Fruit fly (Drosophila melanogaster): ENCODE results near the gene RnpS1.

RnpS1 gene

DNA sequence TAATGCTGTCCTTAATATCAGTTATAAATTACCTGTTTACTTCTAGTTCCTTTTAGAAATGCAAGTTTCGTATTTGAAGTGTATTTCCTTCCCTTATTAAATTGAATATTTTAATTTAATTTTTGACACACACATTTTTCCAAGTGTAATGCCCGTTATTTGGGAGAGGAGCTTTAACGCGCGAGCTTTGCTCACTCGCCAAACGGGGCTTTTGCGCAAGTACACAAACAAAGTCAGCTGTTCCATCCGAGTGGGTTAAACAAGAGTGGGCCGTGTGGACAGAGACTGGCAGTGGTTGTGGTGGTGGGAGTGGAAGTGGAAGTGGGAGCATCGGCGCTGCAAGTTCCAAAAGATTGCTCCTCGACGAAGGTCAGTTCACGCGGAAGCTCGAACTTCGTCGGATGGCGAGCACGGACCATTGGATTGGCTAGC lies 29.3 kb downstream of the RnpS1 start, which contains the start of gene CG8301 (continued):
- TF ChIP-seq btn (GFP tag; optimal IDR thresholded peaks at IDR 0.05) (no peak), CG32532 (GFP tag; IDR thresholded peaks at IDR 0.05) (peak; percentile 60; the same call in 1 of the 2 replicates), Optix (GFP tag; IDR thresholded peaks at IDR 0.05) (no peak), ac (GFP tag; optimal IDR thresholded peaks at IDR 0.05) (no peak), Side (GFP tag; optimal IDR thresholded peaks at IDR 0.05) (no peak), CG8089 (GFP tag; optimal IDR thresholded peaks at IDR 0.05) (no peak), CG1603 (tag; optimal IDR thresholded peaks at IDR 0.05) (no peak), Med (GFP tag) (no peak), Ada2b (GFP tag; IDR thresholded peaks at IDR 0.05) (no peak), CG1792 (GFP tag; optimal IDR thresholded peaks at IDR 0.05) (no peak), CHES-1-like (GFP tag; optimal IDR thresholded peaks at IDR 0.05) (no peak), MTF-1 (GFP tag; optimal IDR thresholded peaks at IDR 0.05; ENCODE audit: borderline replicate concordance) (no peak), CG14860 (GFP tag; IDR thresholded peaks at IDR 0.05; ENCODE audit: partially characterized antibody) (no peak), peb (GFP tag; IDR thresholded peaks at IDR 0.05) (no peak), Xrp1 (GFP tag; IDR thresholded peaks at IDR 0.05) (0 out of 2 replicates have a peak, but pooled peaks have one; percentile 17), Lhr (GFP tag; optimal IDR thresholded peaks at IDR 0.05) (no peak), CG11247 (GFP tag; IDR thresholded peaks at IDR 0.05) (no peak), cwo (GFP tag; optimal IDR thresholded peaks at IDR 0.05) (peak; percentile 17), CG7987 (GFP tag; optimal IDR thresholded peaks at IDR 0.05) (no peak), ERR (GFP tag; optimal IDR thresholded peaks at IDR 0.05) (peak; percentile 1), CG10209 (GFP tag; optimal IDR thresholded peaks at IDR 0.05) (no peak), CG18764 (GFP tag; optimal IDR thresholded peaks at IDR 0.05) (no peak), mam (GFP tag; optimal IDR thresholded peaks at IDR 0.05) (peak; percentile 24), NC2β (GFP tag; optimal IDR thresholded peaks at IDR 0.05) (no peak), CG3281 (GFP tag; optimal IDR thresholded peaks at IDR 0.05) (peak; percentile 6), CG10543 (GFP tag; optimal IDR thresholded peaks at IDR 0.05) (no peak), CG32767 (GFP tag; IDR thresholded peaks at IDR 0.05) (0 out of 2 replicates have a peak, but pooled peaks have one; percentile 23), az2 (GFP tag; optimal IDR thresholded peaks at IDR 0.05) (peak; percentile 5), Lpt (GFP tag; optimal IDR thresholded peaks at IDR 0.05) (no peak), al (GFP tag; IDR thresholded peaks at IDR 0.05) (no peak), NC2α (GFP tag; optimal IDR thresholded peaks at IDR 0.05) (no peak), Nf-YC (tag; optimal IDR thresholded peaks at IDR 0.05) (peak; percentile 24), org-1 (GFP tag; optimal IDR thresholded peaks at IDR 0.05) (peak; percentile 7), gcm (GFP tag; optimal IDR thresholded peaks at IDR 0.05) (peak; percentile 8), Sox102F (GFP tag; optimal IDR thresholded peaks at IDR 0.05) (peak; percentile 50), unpg (GFP tag; optimal IDR thresholded peaks at IDR 0.05) (peak; percentile 51), CrebB (tag; optimal IDR thresholded peaks at IDR 0.05) (no peak), oc (tag; optimal IDR thresholded peaks at IDR 0.05) (no peak), YL-1 (GFP tag; optimal IDR thresholded peaks at IDR 0.05) (no peak), vfl (GFP tag; optimal IDR thresholded peaks at IDR 0.05) (no peak), CG9609 (GFP tag; optimal IDR thresholded peaks at IDR 0.05) (no peak), Taf1 (GFP tag; IDR thresholded peaks at IDR 0.05) (no peak), CG8944 (GFP tag; optimal IDR thresholded peaks at IDR 0.05) (no peak), Atf6 (GFP tag; IDR thresholded peaks at IDR 0.05) (no peak), CG10147 (GFP tag; optimal IDR thresholded peaks at IDR 0.05) (no peak), Neu2 (GFP tag; optimal IDR thresholded peaks at IDR 0.05; ENCODE audit: borderline replicate concordance) (no peak), kay (GFP tag; optimal IDR thresholded peaks at IDR 0.05) (no peak), Lim3 (GFP tag; IDR thresholded peaks at IDR 0.05) (no peak), HHEX (GFP tag; optimal IDR thresholded peaks at IDR 0.05) (no peak), Hand (GFP tag; optimal IDR thresholded peaks at IDR 0.05) (no peak), CG9727 (GFP tag; optimal IDR thresholded peaks at IDR 0.05) (no peak), PHDP (tag; optimal IDR thresholded peaks at IDR 0.05) (peak; percentile 52)
